Worm (Caenorhabditis elegans) whole organism, young adult: ENCODE data around the gene F22B5.4.

ENCODE experiments used
- C06A6.2 ChIP-seq: fragments of 200-800 bp; sonication (Bioruptor generic); conservative IDR thresholded peaks from 2 replicates; pipeline ENCODE4 v1.3.6; 2022; ENCODE audit warnings: missing genetic modification characterization, missing compliant biosample characterization
- F23B12.7 ChIP-seq: sonication (generic microtip); optimal IDR thresholded peaks from 2 replicates; lab custom pipeline; 2017; ENCODE audit warnings: missing genetic modification characterization, mild to moderate bottlenecking, missing compliant biosample characterization, antibody characterized with exemption, moderate library complexity; ENCODE audit not compliant: insufficient read depth
- F49E8.2 ChIP-seq: sonication (generic microtip); optimal IDR thresholded peaks from 3 replicates; lab custom pipeline; 2017; ENCODE audit warnings: missing genetic modification characterization, mild to moderate bottlenecking, missing compliant biosample characterization, antibody characterized with exemption, moderate library complexity; ENCODE audit not compliant: insufficient read depth
- F52B5.7 ChIP-seq: sonication (generic microtip); optimal IDR thresholded peaks from 2 replicates; lab custom pipeline; 2016; ENCODE audit warnings: mild to moderate bottlenecking, missing genetic modification characterization, missing compliant biosample characterization
- F55B11.4 ChIP-seq: sonication (generic microtip); optimal IDR thresholded peaks from 2 replicates; lab custom pipeline; 2016; ENCODE audit warnings: missing compliant biosample characterization, missing genetic modification characterization, borderline replicate concordance; ENCODE audit not compliant: insufficient read depth
- Y53F4B.3 ChIP-seq: fragments of 200-800 bp; sonication (Bioruptor generic); IDR thresholded peaks from 2 replicates; pipeline ENCODE4 v1.3.6; 2022; ENCODE audit warnings: missing genetic modification reagents, missing genetic modification characterization, missing compliant biosample characterization
- Y53G8AR.9 ChIP-seq: fragments of 200-800 bp; sonication (Bioruptor generic); conservative IDR thresholded peaks from 2 replicates; pipeline ENCODE4 v1.3.6; 2022; ENCODE audit warnings: missing genetic modification reagents, missing genetic modification characterization, missing compliant biosample characterization
- Y67H2A.10 ChIP-seq: fragments of 200-800 bp; sonication (Bioruptor generic); conservative IDR thresholded peaks from 2 replicates; pipeline ENCODE4 v1.3.6; 2022; ENCODE audit warnings: missing genetic modification reagents, missing genetic modification characterization, missing compliant biosample characterization
- aptf-3 ChIP-seq: fragments of 200-800 bp; sonication (Bioruptor generic); IDR thresholded peaks from 2 replicates; pipeline ENCODE4 v1.3.6; 2022; ENCODE audit warnings: missing genetic modification characterization, missing compliant biosample characterization
- atf-7 ChIP-seq: sonication (generic microtip); optimal IDR thresholded peaks from 2 replicates; lab custom pipeline; 2017; ENCODE audit warnings: mild to moderate bottlenecking, missing genetic modification characterization, missing compliant biosample characterization
- attf-3 ChIP-seq: fragments of 200-800 bp; sonication (Bioruptor generic); conservative IDR thresholded peaks from 2 replicates; pipeline ENCODE4 v1.3.6; 2022; ENCODE audit warnings: missing genetic modification reagents, missing genetic modification characterization, missing compliant biosample characterization
- cebp-2 ChIP-seq: fragments of 200-800 bp; sonication (Bioruptor generic); IDR thresholded peaks from 2 replicates; pipeline ENCODE4 v1.3.6; 2022; ENCODE audit warnings: missing genetic modification characterization, missing compliant biosample characterization
- ceh-79 ChIP-seq: sonication (generic microtip); optimal IDR thresholded peaks from 2 replicates; lab custom pipeline; 2017; ENCODE audit warnings: mild to moderate bottlenecking, missing genetic modification characterization, missing compliant biosample characterization
- dox-1 ChIP-seq: fragments of 200-800 bp; sonication (Bioruptor generic); IDR thresholded peaks from 2 replicates; pipeline ENCODE4 v1.3.6; 2022; ENCODE audit warnings: missing genetic modification reagents, missing genetic modification characterization, missing compliant biosample characterization
- dpff-1 ChIP-seq: sonication (generic microtip); optimal IDR thresholded peaks from 2 replicates; lab custom pipeline; 2017; ENCODE audit warnings: mild to moderate bottlenecking, missing genetic modification characterization, missing compliant biosample characterization
- dpl-1 ChIP-seq: fragments of 150-350 bp; optimal IDR thresholded peaks from 2 replicates; lab custom pipeline; 2014; ENCODE audit warnings: missing biosample characterization, missing genetic modification reagents, missing genetic modification characterization
- hlh-26 ChIP-seq: fragments of 200-800 bp; sonication (Bioruptor generic); conservative IDR thresholded peaks from 2 replicates; pipeline ENCODE4 v1.3.6; 2022; ENCODE audit warnings: missing genetic modification reagents, missing genetic modification characterization, missing compliant biosample characterization
- hmg-20 ChIP-seq: fragments of 200-800 bp; sonication (Bioruptor generic); IDR thresholded peaks from 2 replicates; pipeline ENCODE4 v1.3.6; 2022; ENCODE audit warnings: missing genetic modification reagents, missing genetic modification characterization, missing compliant biosample characterization
- hrde-1 ChIP-seq: sonication (generic microtip); optimal IDR thresholded peaks from 2 replicates; lab custom pipeline; 2016; ENCODE audit warnings: missing genetic modification characterization, mild to moderate bottlenecking, missing compliant biosample characterization, moderate library complexity, missing genotype, missing genetic modification reagents, borderline replicate concordance
- lag-1 ChIP-seq: fragments of 200-800 bp; sonication (Bioruptor generic); IDR thresholded peaks from 2 replicates; pipeline ENCODE4 v1.3.6; 2022; ENCODE audit warnings: missing genetic modification reagents, missing genetic modification characterization, missing compliant biosample characterization
- let-607 ChIP-seq, 2 experiments: fragments of 200-800 bp in 1 of 2; sonication (Bioruptor generic) in 1 of 2; sonication (generic microtip) in 1 of 2; optimal IDR thresholded peaks; 2 replicates each; lab custom pipeline; 2016 to 2018; ENCODE audit warnings: mild to moderate bottlenecking in 2 of 2, missing compliant biosample characterization in 2 of 2, missing genetic modification characterization in 2 of 2, moderate library complexity in 2 of 2, missing genotype in 1 of 2
- lsl-1 ChIP-seq: fragments of 200-800 bp; sonication (Bioruptor generic); optimal IDR thresholded peaks from 2 replicates; lab custom pipeline; 2018; ENCODE audit warnings: mild to moderate bottlenecking, missing genetic modification characterization, moderate library complexity, missing compliant biosample characterization
- madf-3 ChIP-seq: fragments of 200-800 bp; sonication (Bioruptor generic); IDR thresholded peaks from 2 replicates; pipeline ENCODE4 v1.3.6; 2022; ENCODE audit warnings: missing genetic modification reagents, missing genetic modification characterization, missing compliant biosample characterization
- madf-6 ChIP-seq: fragments of 200-800 bp; sonication (Bioruptor generic); IDR thresholded peaks from 2 replicates; pipeline ENCODE4 v1.3.6; 2022; ENCODE audit warnings: missing genetic modification reagents, missing genetic modification characterization, missing compliant biosample characterization
- mel-28 ChIP-seq: sonication (generic microtip); optimal IDR thresholded peaks from 2 replicates; lab custom pipeline; 2016; ENCODE audit warnings: borderline replicate concordance, mild to moderate bottlenecking, missing genetic modification characterization, missing compliant biosample characterization
- mes-4 ChIP-seq: sonication (generic microtip); optimal IDR thresholded peaks from 2 replicates; lab custom pipeline; 2016; ENCODE audit warnings: missing genotype, missing genetic modification characterization, missing compliant biosample characterization
- mxl-1 ChIP-seq: sonication (generic microtip); optimal IDR thresholded peaks from 2 replicates; lab custom pipeline; 2016; ENCODE audit warnings: missing genetic modification characterization, missing compliant biosample characterization
- nfya-1 ChIP-seq: sonication (generic microtip); optimal IDR thresholded peaks from 2 replicates; lab custom pipeline; 2017; ENCODE audit warnings: antibody characterized with exemption, missing compliant biosample characterization, missing genetic modification characterization, borderline replicate concordance; ENCODE audit not compliant: insufficient read depth
- nfya-2 ChIP-seq: fragments of 200-800 bp; sonication (Bioruptor generic); IDR thresholded peaks from 2 replicates; pipeline ENCODE4 v1.3.6; 2022; ENCODE audit warnings: missing genetic modification reagents, missing genetic modification characterization, missing compliant biosample characterization
- nhr-80 ChIP-seq: sonication (generic microtip); optimal IDR thresholded peaks from 2 replicates; lab custom pipeline; 2016; ENCODE audit warnings: missing genetic modification characterization, missing compliant biosample characterization
- nhr-90 ChIP-seq: sonication (generic microtip); optimal IDR thresholded peaks from 2 replicates; lab custom pipeline; 2016; ENCODE audit warnings: missing genotype, mild to moderate bottlenecking, missing genetic modification characterization, missing compliant biosample characterization
- pha-4 ChIP-seq: fragments of 150-350 bp; sonication (generic microtip); optimal IDR thresholded peaks from 2 replicates; lab custom pipeline; 2014; ENCODE audit warnings: missing biosample characterization, missing genetic modification reagents, missing genetic modification characterization
- repo-1 ChIP-seq: sonication (generic microtip); optimal IDR thresholded peaks from 2 replicates; lab custom pipeline; 2017; ENCODE audit warnings: mild to moderate bottlenecking, missing genetic modification characterization, missing compliant biosample characterization
- tlf-1 ChIP-seq: fragments of 200-800 bp; sonication (Bioruptor generic); optimal IDR thresholded peaks from 2 replicates; lab custom pipeline; 2018; ENCODE audit warnings: mild to moderate bottlenecking, missing genetic modification characterization, missing compliant biosample characterization
- unc-62 ChIP-seq: fragments of 150-350 bp; optimal IDR thresholded peaks from 2 replicates; lab custom pipeline; 2014; ENCODE audit warnings: missing biosample characterization, missing genetic modification reagents, missing genetic modification characterization
- zfh-2 ChIP-seq: fragments of 200-800 bp; sonication (Bioruptor generic); conservative IDR thresholded peaks from 2 replicates; pipeline ENCODE4 v1.3.6; 2022; ENCODE audit warnings: missing genetic modification reagents, missing genetic modification characterization, missing compliant biosample characterization
- ztf-26 ChIP-seq: sonication (generic microtip); optimal IDR thresholded peaks from 2 replicates; lab custom pipeline; 2017; ENCODE audit warnings: missing genetic modification characterization, missing compliant biosample characterization
- ztf-6 ChIP-seq: fragments of 200-800 bp; sonication (Bioruptor generic); IDR thresholded peaks from 2 replicates; pipeline ENCODE4 v1.3.6; 2022; ENCODE audit warnings: missing genetic modification reagents, missing genetic modification characterization, missing compliant biosample characterization

The F22B5.4 gene

ce11 chrII:8449660-8450118, at the start of gene F22B5.4:
TSS of gene F22B5.4 (plus strand) at chrII:8449710.
- no peak for TF ChIP-seq F52B5.7
- no peak for TF ChIP-seq aptf-3
- TF ChIP-seq F55B11.4 (tag; lab: Kevin White, UChicago) = no peak
- TF ChIP-seq dox-1 (GFP tag; lab: Robert Waterston, UW) = no peak
- no peak for TF ChIP-seq hmg-20
- TF ChIP-seq atf-7 (tag; lab: Kevin White, UChicago) = no peak
- no peak for TF ChIP-seq cebp-2
- no peak for TF ChIP-seq attf-3
- no peak for TF ChIP-seq madf-3 (GFP tag; lab: Robert Waterston, UW)
- no peak for TF ChIP-seq mes-4
- no peak for TF ChIP-seq C06A6.2 (GFP tag; lab: Robert Waterston, UW)
- TF ChIP-seq repo-1 (tag; lab: Kevin White, UChicago) = no peak

ce11 chrII:8399997-8400396, 49.5 kb upstream of the F22B5.4 start:
- no peak for TF ChIP-seq nhr-90 (tag; lab: Kevin White, UChicago)
- no peak for TF ChIP-seq mxl-1 (tag; lab: Kevin White, UChicago)
- TF ChIP-seq Y53F4B.3 (GFP tag; lab: Robert Waterston, UW) = no peak
- TF ChIP-seq F55B11.4 (tag; lab: Kevin White, UChicago) = no peak
- peak in 1 of 2 experiments; percentile 59 for TF ChIP-seq let-607 (tag; optimal IDR thresholded peaks at IDR 0.05; lab: Kevin White, UChicago)
- TF ChIP-seq ztf-26 (tag; lab: Kevin White, UChicago) = no peak
- no peak for TF ChIP-seq dpl-1 (GFP tag; lab: Kevin White, UChicago)
- no peak for TF ChIP-seq ceh-79 (tag; lab: Kevin White, UChicago)
- peak; percentile 92 for TF ChIP-seq unc-62
- no peak for TF ChIP-seq mel-28
- peak; percentile 73 for TF ChIP-seq nhr-80 (tag; lab: Kevin White, UChicago)
- no peak for TF ChIP-seq hmg-20
- no peak for TF ChIP-seq repo-1 (tag; lab: Kevin White, UChicago)
- TF ChIP-seq nfya-1 = no peak
- no peak for TF ChIP-seq cebp-2
- TF ChIP-seq, all 124 proteins: peak for 3

ce11 chrII:8404748-8405147, 44.8 kb upstream of the F22B5.4 start, which contains the start of gene skpo-1:
TSS of gene skpo-1 (minus strand) at chrII:8404848.
- TF ChIP-seq zfh-2 (GFP tag; lab: Robert Waterston, UW) (no peak), pha-4 (no peak), F49E8.2 (tag; lab: Kevin White, UChicago) (no peak), lsl-1 (no peak), hlh-26 (no peak), madf-6 (GFP tag; lab: Robert Waterston, UW) (no peak), hrde-1 (tag; lab: Kevin White, UChicago) (no peak), lag-1 (GFP tag; lab: Robert Waterston, UW) (no peak)

ce11 chrII:8405303-8405702, 44.2 kb upstream of the F22B5.4 start, which contains the start of gene ubc-24:
TSS of gene ubc-24 (plus strand) at chrII:8405603.
- TF ChIP-seq Y53G8AR.9 (GFP tag; lab: Robert Waterston, UW) (no peak), F23B12.7 (tag; lab: Kevin White, UChicago) (no peak), Y67H2A.10 (no peak), nfya-2 (GFP tag; lab: Robert Waterston, UW) (no peak), dpff-1 (tag; lab: Kevin White, UChicago) (no peak), ztf-6 (no peak), tlf-1 (GFP tag; lab: Kevin White, UChicago) (no peak)
